Fruit fly (Drosophila melanogaster) whole organism, wandering third instar larva: ENCODE measurements around the gene sdt.

Source experiments
- Abd-B ChIP-seq: fragments of >200 bp; optimal IDR thresholded peaks from 2 replicates; lab custom pipeline; 2017; ENCODE audit warnings: missing biosample characterization, missing genetic modification characterization
- CG32264 ChIP-seq: fragments of 200-800 bp; sonication (Bioruptor generic); optimal IDR thresholded peaks from 2 replicates; lab custom pipeline; 2016; ENCODE audit warnings: missing biosample characterization, missing genetic modification characterization
- CG9705 ChIP-seq: fragments of 200-800 bp; sonication (Bioruptor generic); optimal IDR thresholded peaks from 2 replicates; lab custom pipeline; 2018; ENCODE audit warnings: missing biosample characterization, mild to moderate bottlenecking, missing genetic modification characterization
- CrebA ChIP-seq: fragments of 200-800 bp; sonication (Bioruptor generic); optimal IDR thresholded peaks from 2 replicates; lab custom pipeline; 2016; ENCODE audit warnings: missing biosample characterization, mild to moderate bottlenecking, missing genetic modification characterization, borderline replicate concordance
- Dfd ChIP-seq: fragments of >200 bp; optimal IDR thresholded peaks from 2 replicates; lab custom pipeline; 2017; ENCODE audit warnings: missing biosample characterization, missing genetic modification characterization
- Dif ChIP-seq: fragments of 200-275, 200-300 bp; sonication (Bioruptor generic); optimal IDR thresholded peaks from 2 replicates; lab custom pipeline; 2018; ENCODE audit warnings: missing biosample characterization, missing genetic modification characterization; ENCODE audit not compliant: partially characterized antibody
- GATAd ChIP-seq: sonication (Bioruptor generic); optimal IDR thresholded peaks from 2 replicates; lab custom pipeline; 2016; ENCODE audit warnings: missing biosample characterization, missing genetic modification characterization
- HLH106 ChIP-seq: fragments of 200-800 bp; optimal IDR thresholded peaks from 3 replicates; lab custom pipeline; 2019; ENCODE audit warnings: missing biosample characterization, mild to moderate bottlenecking, missing genetic modification characterization, moderate library complexity
- Hnf4 ChIP-seq: fragments of 200-800 bp; sonication (Bioruptor generic); optimal IDR thresholded peaks from 2 replicates; lab custom pipeline; 2016; ENCODE audit warnings: missing biosample characterization, mild to moderate bottlenecking, missing genetic modification characterization
- Hr78 ChIP-seq: fragments of >200 bp; optimal IDR thresholded peaks from 2 replicates; lab custom pipeline; 2017; ENCODE audit warnings: missing biosample characterization, missing genetic modification characterization
- Hr83 ChIP-seq: fragments of 200-300 bp; sonication (Bioruptor generic); optimal IDR thresholded peaks from 2 replicates; lab custom pipeline; 2016; ENCODE audit warnings: missing biosample characterization, mild to moderate bottlenecking, missing genetic modification characterization, moderate library complexity; ENCODE audit not compliant: poor library complexity, severe bottlenecking
- Jra ChIP-seq: sonication (Bioruptor generic); optimal IDR thresholded peaks from 2 replicates; lab custom pipeline; 2016; ENCODE audit warnings: missing biosample characterization, missing genetic modification characterization
- Mio ChIP-seq: sonication (Bioruptor generic); optimal IDR thresholded peaks from 2 replicates; lab custom pipeline; 2016; ENCODE audit warnings: missing biosample characterization, missing genetic modification characterization
- Myc ChIP-seq: fragments of >200 bp; optimal IDR thresholded peaks from 2 replicates; lab custom pipeline; 2017
- N ChIP-seq: fragments of >200 bp; optimal IDR thresholded peaks from 2 replicates; lab custom pipeline; 2018; ENCODE audit warnings: missing biosample characterization, missing external identifiers, missing genetic modification characterization
- OdsH ChIP-seq: fragments of 200-800 bp; sonication (Bioruptor generic); optimal IDR thresholded peaks from 2 replicates; lab custom pipeline; 2016; ENCODE audit warnings: missing biosample characterization, mild to moderate bottlenecking, missing genetic modification characterization
- Rel ChIP-seq, 2 experiments: fragments of 200-800 bp; sonication (Bioruptor generic) in 1 of 2; optimal IDR thresholded peaks; 2 replicates in 1 of 2; 3 replicates in 1 of 2; lab custom pipeline; 2016 to 2019; ENCODE audit warnings: mild to moderate bottlenecking in 2 of 2, missing biosample characterization in 2 of 2, missing genetic modification characterization in 2 of 2, moderate library complexity in 1 of 2
- Sp1 ChIP-seq: fragments of 200-800 bp; sonication (Bioruptor generic); optimal IDR thresholded peaks from 3 replicates; lab custom pipeline; 2019; ENCODE audit warnings: missing biosample characterization, mild to moderate bottlenecking, missing genetic modification characterization, moderate library complexity
- Vsx2 ChIP-seq: fragments of 200-300, 225-300 bp; sonication (Bioruptor generic); optimal IDR thresholded peaks from 2 replicates; lab custom pipeline; 2018; ENCODE audit warnings: missing biosample characterization, missing genetic modification characterization; ENCODE audit not compliant: partially characterized antibody
- br ChIP-seq: fragments of 200-800 bp; sonication (Bioruptor generic); optimal IDR thresholded peaks from 2 replicates; lab custom pipeline; 2016; ENCODE audit warnings: missing biosample characterization, missing genetic modification characterization
- brk ChIP-seq: fragments of 200-800 bp; sonication (Bioruptor generic); optimal IDR thresholded peaks from 2 replicates; lab custom pipeline; 2016; ENCODE audit warnings: missing biosample characterization, mild to moderate bottlenecking, missing genetic modification characterization
- dl ChIP-seq, 2 experiments: fragments of 175-275, 200-275 bp in 1 of 2; fragments of 200-275 bp in 1 of 2; sonication (Bioruptor generic); optimal IDR thresholded peaks; lab custom pipeline; 2018; ENCODE audit warnings: mild to moderate bottlenecking in 2 of 2, missing biosample characterization in 2 of 2, missing genetic modification characterization in 2 of 2, moderate library complexity in 2 of 2; ENCODE audit not compliant: partially characterized antibody in 2 of 2, insufficient read depth in 1 of 2
- dmrt93B ChIP-seq: fragments of 200-800 bp; sonication (Bioruptor generic); optimal IDR thresholded peaks from 2 replicates; lab custom pipeline; 2018; ENCODE audit warnings: missing biosample characterization, mild to moderate bottlenecking, missing genetic modification characterization
- dsf ChIP-seq: sonication (Bioruptor generic); optimal IDR thresholded peaks from 2 replicates; lab custom pipeline; 2016; ENCODE audit warnings: missing biosample characterization, missing genetic modification characterization, borderline replicate concordance
- ey ChIP-seq: fragments of 200-800 bp; sonication (Bioruptor generic); optimal IDR thresholded peaks from 2 replicates; lab custom pipeline; 2016; ENCODE audit warnings: missing biosample characterization, missing genetic modification characterization
- foxo ChIP-seq, 2 experiments: fragments of 200-800 bp; sonication (Bioruptor generic); optimal IDR thresholded peaks; 2 replicates in 1 of 2; 3 replicates in 1 of 2; lab custom pipeline; 2016 to 2017; ENCODE audit warnings: missing biosample characterization in 2 of 2, missing genetic modification characterization in 2 of 2
- fru ChIP-seq: fragments of 200-800 bp; sonication (Bioruptor generic); optimal IDR thresholded peaks from 3 replicates; lab custom pipeline; 2016; ENCODE audit warnings: missing biosample characterization, mild to moderate bottlenecking, missing genetic modification characterization
- h ChIP-seq: fragments of 200-800 bp; sonication (Bioruptor generic); optimal IDR thresholded peaks from 3 replicates; lab custom pipeline; 2016; ENCODE audit warnings: missing biosample characterization, mild to moderate bottlenecking, missing genetic modification characterization
- jim ChIP-seq: fragments of 175-275, 200-325 bp; sonication (Bioruptor generic); optimal IDR thresholded peaks from 2 replicates; lab custom pipeline; 2016; ENCODE audit warnings: missing biosample characterization, mild to moderate bottlenecking, missing genetic modification characterization
- lola ChIP-seq: fragments of >200 bp; optimal IDR thresholded peaks from 2 replicates; lab custom pipeline; 2017; ENCODE audit warnings: missing biosample characterization, missing genetic modification characterization
- pan ChIP-seq: fragments of >200 bp; optimal IDR thresholded peaks from 2 replicates; lab custom pipeline; 2017
- psq ChIP-seq: fragments of 200-800 bp; sonication (Bioruptor generic); optimal IDR thresholded peaks from 3 replicates; lab custom pipeline; 2017; ENCODE audit warnings: missing biosample characterization, mild to moderate bottlenecking, missing genetic modification characterization, moderate library complexity
- rgr ChIP-seq: fragments of 200-800 bp; sonication (Bioruptor generic); optimal IDR thresholded peaks from 3 replicates; lab custom pipeline; 2016; ENCODE audit warnings: missing biosample characterization, mild to moderate bottlenecking, missing genetic modification characterization
- sage ChIP-seq: fragments of 200-800 bp; sonication (Bioruptor generic); optimal IDR thresholded peaks from 2 replicates; lab custom pipeline; 2016; ENCODE audit warnings: missing biosample characterization, mild to moderate bottlenecking, missing genetic modification characterization
- sv ChIP-seq: fragments of 200-800 bp; sonication (Bioruptor generic); optimal IDR thresholded peaks from 3 replicates; lab custom pipeline; 2016; ENCODE audit warnings: missing biosample characterization, missing genetic modification characterization
- tai ChIP-seq: sonication (Bioruptor generic); optimal IDR thresholded peaks from 2 replicates; lab custom pipeline; 2016; ENCODE audit warnings: missing biosample characterization, missing genetic modification characterization
- usp ChIP-seq: fragments of >200 bp; optimal IDR thresholded peaks from 2 replicates; lab custom pipeline; 2017; ENCODE audit warnings: missing biosample characterization, missing genetic modification characterization
- woc ChIP-seq: sonication (Bioruptor generic); optimal IDR thresholded peaks from 2 replicates; lab custom pipeline; 2016; ENCODE audit warnings: missing biosample characterization, mild to moderate bottlenecking, missing genetic modification characterization

The sdt gene

DNA sequence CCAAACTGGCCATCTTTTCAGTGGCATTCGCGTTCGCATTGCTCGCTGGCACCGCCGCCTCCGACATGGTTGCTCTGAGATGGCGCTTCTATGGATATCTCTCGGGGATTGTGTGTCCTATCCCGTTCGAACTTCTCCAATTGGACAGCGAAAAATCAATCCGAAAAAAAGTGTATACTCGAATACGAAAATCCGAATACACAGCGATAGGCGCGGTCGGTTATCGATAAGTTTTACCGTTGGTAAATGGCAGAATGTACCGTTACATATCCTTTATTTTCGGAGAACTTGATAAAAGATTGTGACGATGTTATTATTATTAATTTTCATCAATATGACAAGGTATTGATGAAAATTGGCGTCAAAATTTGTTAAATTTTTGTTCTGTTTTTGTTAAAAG, 26.3 kb upstream of the sdt start, which contains the start of gene Gbeta5:
TSS of gene Gbeta5 (minus strand) at position 199 of the 400 bp plus-strand sequence.
- no peak for TF ChIP-seq sage (GFP tag; lab: Kevin White, UChicago)

dm6 chrX:8152718-8153117, 25.6 kb upstream of the sdt start, which contains the start of gene CG18262:
Gene CG18262 (plus strand): TSS chrX:8152948.
- TF ChIP-seq br (GFP tag; lab: Kevin White, UChicago) = no peak
- no peak for TF ChIP-seq Hnf4 (GFP tag; lab: Kevin White, UChicago)
- peak; percentile 5 for TF ChIP-seq GATAd (GFP tag; lab: Kevin White, UChicago)
- no peak for TF ChIP-seq Rel (GFP tag; optimal IDR thresholded peaks at IDR 0.05; lab: Kevin White, UChicago)
- TF ChIP-seq Rel (tag; optimal IDR thresholded peaks at IDR 0.05; lab: Kevin White, UChicago) = peak; percentile 72
- TF ChIP-seq dmrt93B (GFP tag; lab: Kevin White, UChicago) = no peak
- no peak for TF ChIP-seq rgr (GFP tag; lab: Kevin White, UChicago)
- TF ChIP-seq woc (GFP tag; lab: Kevin White, UChicago) = no peak

DNA sequence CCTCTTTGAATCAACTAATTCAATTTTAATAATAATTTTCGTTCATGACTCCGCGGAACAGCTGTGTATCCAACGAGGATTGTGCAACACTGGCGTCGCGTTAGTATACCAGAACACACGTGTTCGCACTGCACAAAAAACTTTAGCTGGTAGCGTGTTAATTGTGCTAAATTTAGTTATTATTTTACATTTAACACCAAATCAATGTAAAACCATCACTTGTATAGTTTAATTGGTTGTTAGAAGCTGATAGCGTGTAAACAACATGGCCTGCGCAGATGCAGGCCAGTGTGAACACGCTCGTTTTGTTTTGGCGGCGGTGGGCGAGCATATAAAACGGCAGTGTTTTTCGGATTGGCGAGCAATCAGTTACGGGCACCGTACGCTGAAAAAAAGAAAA, 21.1 kb upstream of the sdt start, which contains the start of the genes Traf6 and GIIIspla2:
TSS of gene Traf6 (minus strand) at position 93 of the 400 bp plus-strand sequence.
TSS of gene GIIIspla2 (plus strand) at position 335 of the 400 bp plus-strand sequence.
- TF ChIP-seq Dif (GFP tag; lab: Kevin White, UChicago) (no peak), lola (GFP tag; lab: Kevin White, UChicago) (no peak), Vsx2 (GFP tag; lab: Kevin White, UChicago) (no peak), Sp1 (peak; percentile 79), br (GFP tag; lab: Kevin White, UChicago) (peak; percentile 0), Hnf4 (GFP tag; lab: Kevin White, UChicago) (no peak), Rel (GFP tag; optimal IDR thresholded peaks at IDR 0.05; lab: Kevin White, UChicago) (no peak), Rel (tag; optimal IDR thresholded peaks at IDR 0.05; lab: Kevin White, UChicago) (peak; percentile 59), Myc (lab: Kevin White, UChicago) (peak; percentile 67), dmrt93B (GFP tag; lab: Kevin White, UChicago) (no peak), Hr83 (GFP tag; lab: Kevin White, UChicago) (peak; percentile 27), CrebA (no peak), sv (GFP tag; lab: Kevin White, UChicago) (peak; percentile 54), Jra (GFP tag; lab: Kevin White, UChicago) (peak; percentile 65), Hr78 (no peak), sage (GFP tag; lab: Kevin White, UChicago) (no peak), GATAd (GFP tag; lab: Kevin White, UChicago) (peak; percentile 11), OdsH (GFP tag; lab: Kevin White, UChicago) (peak; percentile 60), rgr (GFP tag; lab: Kevin White, UChicago) (peak; percentile 84), woc (GFP tag; lab: Kevin White, UChicago) (peak; percentile 62), usp (no peak), Abd-B (GFP tag; lab: Kevin White, UChicago) (no peak), dl (GFP tag; optimal IDR thresholded peaks at IDR 0.05; lab: Kevin White, UChicago; ENCODE audit: insufficient read depth in 1 of 2, partially characterized antibody in 2 of 2) (no peak), psq (peak; percentile 59), pan (no peak), CG9705 (GFP tag; lab: Kevin White, UChicago) (peak; percentile 81), tai (GFP tag; lab: Kevin White, UChicago) (no peak), N (GFP tag; lab: Kevin White, UChicago) (no peak), h (GFP tag; lab: Kevin White, UChicago) (peak; percentile 75), fru (peak; percentile 80), dsf (GFP tag; lab: Kevin White, UChicago) (no peak), ey (GFP tag; lab: Kevin White, UChicago) (peak; percentile 64), Dfd (GFP tag; lab: Kevin White, UChicago) (no peak), foxo (GFP tag; optimal IDR thresholded peaks at IDR 0.05; lab: Kevin White, UChicago) (peak in 1 of 2 experiments; percentile 74), jim (GFP tag; lab: Kevin White, UChicago) (no peak), Mio (GFP tag; lab: Kevin White, UChicago) (no peak), brk (GFP tag; lab: Kevin White, UChicago) (no peak), HLH106 (peak; percentile 86), CG32264 (GFP tag; lab: Kevin White, UChicago) (peak; percentile 32)
